Fruit fly (Drosophila melanogaster) whole organism, embryonic: ENCODE data around the gene Tep4.

Experiments
- CG10321 ChIP-seq: fragments of 200-800 bp; sonication (Bioruptor generic); IDR thresholded peaks from 2 replicates; pipeline ENCODE4 v1.3.6; 2022; ENCODE audit warnings: missing biosample characterization, missing genetic modification characterization
- CG11085 ChIP-seq: fragments of 200-800 bp; sonication (Bioruptor generic); IDR thresholded peaks from 2 replicates; pipeline ENCODE4 v1.3.6; 2022; ENCODE audit warnings: missing biosample characterization, missing genetic modification characterization
- CG12659 ChIP-seq: fragments of 200-800 bp; sonication (Bioruptor generic); optimal IDR thresholded peaks from 3 replicates; lab custom pipeline; 2017; ENCODE audit warnings: mild to moderate bottlenecking, missing biosample characterization, missing genetic modification reagents, missing genetic modification characterization
- CG18011 ChIP-seq: fragments of 200-800 bp; sonication (Bioruptor generic); optimal IDR thresholded peaks from 2 replicates; lab custom pipeline; 2017; ENCODE audit warnings: missing biosample characterization, missing genetic modification characterization, mild to moderate bottlenecking, moderate library complexity, missing genotype
- CG2889 ChIP-seq: fragments of 200-800 bp; sonication (Bioruptor generic); IDR thresholded peaks from 3 replicates; pipeline ENCODE4 v1.3.6; 2022; ENCODE audit warnings: missing biosample characterization, missing genetic modification characterization
- CG3163 ChIP-seq: fragments of 200-800 bp; sonication (Bioruptor generic); optimal IDR thresholded peaks from 3 replicates; lab custom pipeline; 2016; ENCODE audit warnings: missing biosample characterization, missing genetic modification characterization
- CG4707 ChIP-seq: fragments of 200-800 bp; sonication (Bioruptor generic); optimal IDR thresholded peaks from 2 replicates; lab custom pipeline; 2018; ENCODE audit warnings: missing biosample characterization, mild to moderate bottlenecking, missing genetic modification characterization, moderate library complexity
- CG5245 ChIP-seq: fragments of 200-800 bp; sonication (Bioruptor generic); optimal IDR thresholded peaks from 3 replicates; lab custom pipeline; 2016; ENCODE audit warnings: missing biosample characterization, missing genetic modification characterization
- CG5953 ChIP-seq: fragments of 200-800 bp; sonication (Bioruptor generic); IDR thresholded peaks from 2 replicates; pipeline ENCODE4 v1.3.6; 2022; ENCODE audit warnings: missing biosample characterization, missing genetic modification characterization
- CG6813 ChIP-seq: fragments of 200-800 bp; sonication (Bioruptor generic); optimal IDR thresholded peaks from 2 replicates; lab custom pipeline; 2017; ENCODE audit warnings: missing biosample characterization, missing genetic modification characterization, mild to moderate bottlenecking, moderate library complexity, missing genetic modification reagents
- CG7556 ChIP-seq: fragments of 200-800 bp; sonication (Bioruptor generic); optimal IDR thresholded peaks from 2 replicates; lab custom pipeline; 2017; ENCODE audit warnings: missing biosample characterization, mild to moderate bottlenecking, missing genetic modification characterization
- CG7786 ChIP-seq: fragments of 200-800 bp; sonication (Bioruptor generic); optimal IDR thresholded peaks from 2 replicates; lab custom pipeline; 2016; ENCODE audit warnings: missing biosample characterization, missing genetic modification characterization
- CG9437 ChIP-seq: fragments of 200-800 bp; sonication (Bioruptor generic); optimal IDR thresholded peaks from 2 replicates; lab custom pipeline; 2018; ENCODE audit warnings: missing biosample characterization, mild to moderate bottlenecking, missing genetic modification characterization
- CG9609 ChIP-seq: fragments of 200-800 bp; sonication (Bioruptor generic); optimal IDR thresholded peaks from 3 replicates; lab custom pipeline; 2016; ENCODE audit warnings: missing biosample characterization, missing genetic modification characterization
- CHES-1-like ChIP-seq: fragments of 200-800 bp; sonication (Bioruptor generic); optimal IDR thresholded peaks from 2 replicates; lab custom pipeline; 2016; ENCODE audit warnings: missing biosample characterization, missing genetic modification characterization
- Chrac-16 ChIP-seq: fragments of 200-800 bp; sonication (Bioruptor generic); optimal IDR thresholded peaks from 3 replicates; lab custom pipeline; 2016; ENCODE audit warnings: missing biosample characterization, missing genetic modification characterization
- Dbx ChIP-seq: fragments of 200-800 bp; sonication (Bioruptor generic); IDR thresholded peaks from 3 replicates; pipeline ENCODE4 v1.3.6; 2022; ENCODE audit warnings: missing biosample characterization, missing genetic modification characterization
- Deaf1 ChIP-seq: fragments of 200-800 bp; optimal IDR thresholded peaks from 3 replicates; lab custom pipeline; 2019; ENCODE audit warnings: missing biosample characterization, mild to moderate bottlenecking, missing genetic modification characterization, moderate library complexity
- Dip3 ChIP-seq: fragments of 200-800 bp; sonication (Bioruptor generic); optimal IDR thresholded peaks from 3 replicates; lab custom pipeline; 2016; ENCODE audit warnings: missing biosample characterization, missing genetic modification characterization
- E2f2 ChIP-seq: fragments of 200-800 bp; sonication (Bioruptor generic); IDR thresholded peaks from 2 replicates; pipeline ENCODE4 v1.3.6; 2022; ENCODE audit warnings: missing biosample characterization, missing genetic modification characterization
- Eip74EF ChIP-seq, 2 experiments: fragments of 200-800 bp in 1 of 2; fragments of >200 bp in 1 of 2; sonication (Bioruptor generic) in 1 of 2; optimal IDR thresholded peaks; 2 replicates each; lab custom pipeline; 2017 to 2019; ENCODE audit warnings: missing biosample characterization in 2 of 2, missing genetic modification characterization in 2 of 2, mild to moderate bottlenecking in 1 of 2, moderate library complexity in 1 of 2
- Ets65A ChIP-seq: fragments of 200-800 bp; sonication (Bioruptor generic); peaks from one replicate; lab custom pipeline; 2016; ENCODE audit warnings: missing biosample characterization, missing genetic modification characterization
- H15 ChIP-seq: fragments of 200-800 bp; sonication (Bioruptor generic); IDR thresholded peaks from 3 replicates; pipeline ENCODE4 v1.3.6; 2022; ENCODE audit warnings: missing biosample characterization, missing genetic modification characterization
- HHEX ChIP-seq: fragments of 200-800 bp; sonication (Bioruptor generic); optimal IDR thresholded peaks from 3 replicates; lab custom pipeline; 2017; ENCODE audit warnings: missing biosample characterization, mild to moderate bottlenecking, missing genetic modification characterization, missing genetic modification reagents
- HLH4C ChIP-seq: fragments of 200-800 bp; sonication (Bioruptor generic); IDR thresholded peaks from 3 replicates; pipeline ENCODE4 v1.3.6; 2022; ENCODE audit warnings: missing biosample characterization, missing genetic modification characterization; ENCODE audit not compliant: partially characterized antibody
- Hmx ChIP-seq: fragments of 200-800 bp; sonication (Bioruptor generic); optimal IDR thresholded peaks from 2 replicates; lab custom pipeline; 2016; ENCODE audit warnings: missing biosample characterization, missing genetic modification characterization
- Hr78 ChIP-seq, 2 experiments: fragments of 200-800 bp in 1 of 2; fragments of >200 bp in 1 of 2; sonication (Bioruptor generic) in 1 of 2; optimal IDR thresholded peaks; 2 replicates each; lab custom pipeline; 2017 to 2019; ENCODE audit warnings: missing biosample characterization in 2 of 2, missing genetic modification characterization in 2 of 2, mild to moderate bottlenecking in 1 of 2, moderate library complexity in 1 of 2
- Lpt ChIP-seq: fragments of >200 bp; optimal IDR thresholded peaks from 2 replicates; lab custom pipeline; 2018; ENCODE audit warnings: missing biosample characterization, missing genetic modification characterization
- NFAT ChIP-seq: fragments of 200-800 bp; sonication (Bioruptor generic); IDR thresholded peaks from 2 replicates; pipeline ENCODE4 v1.3.6; 2022; ENCODE audit warnings: missing biosample characterization, missing genetic modification characterization
- Nf-YA ChIP-seq: fragments of 200-800 bp; sonication (Bioruptor generic); IDR thresholded peaks from 2 replicates; pipeline ENCODE4 v1.3.6; 2022; ENCODE audit warnings: missing biosample characterization, missing genetic modification characterization
- Nf-YB ChIP-seq: fragments of 200-800 bp; sonication (Bioruptor generic); optimal IDR thresholded peaks from 3 replicates; lab custom pipeline; 2019; ENCODE audit warnings: missing biosample characterization, mild to moderate bottlenecking, missing genetic modification characterization, moderate library complexity
- Poxn ChIP-seq: fragments of 200-800 bp; sonication (Bioruptor generic); IDR thresholded peaks from 2 replicates; pipeline ENCODE4 v1.3.6; 2022; ENCODE audit warnings: missing biosample characterization, missing genetic modification characterization
- crol ChIP-seq: fragments of 200-800 bp; sonication (Bioruptor generic); IDR thresholded peaks from 2 replicates; pipeline ENCODE4 v1.3.6; 2022; ENCODE audit warnings: missing biosample characterization, missing genetic modification characterization
- crp ChIP-seq, 2 experiments: fragments of 200-800 bp; sonication (Bioruptor generic); optimal IDR thresholded peaks; 2 replicates in 1 of 2; 3 replicates in 1 of 2; lab custom pipeline; 2017; ENCODE audit warnings: missing biosample characterization in 2 of 2, missing genetic modification characterization in 2 of 2, mild to moderate bottlenecking in 1 of 2, moderate library complexity in 1 of 2
- da ChIP-seq: fragments of 200-800 bp; sonication (Bioruptor generic); optimal IDR thresholded peaks from 2 replicates; lab custom pipeline; 2016; ENCODE audit warnings: missing biosample characterization, missing genetic modification characterization
- gsb-n ChIP-seq: fragments of 200-800 bp; sonication (Bioruptor generic); optimal IDR thresholded peaks from 3 replicates; lab custom pipeline; 2018; ENCODE audit warnings: missing biosample characterization, mild to moderate bottlenecking, missing genetic modification characterization
- gt ChIP-seq: fragments of 200-800 bp; sonication (Bioruptor generic); IDR thresholded peaks from 2 replicates; pipeline ENCODE4 v1.3.6; 2022; ENCODE audit warnings: missing biosample characterization, missing genetic modification characterization
- hth ChIP-seq: fragments of >200 bp; optimal IDR thresholded peaks from 2 replicates; lab custom pipeline; 2017; ENCODE audit warnings: inconsistent platforms
- jing ChIP-seq: fragments of 200-800 bp; sonication (Bioruptor generic); optimal IDR thresholded peaks from 2 replicates; lab custom pipeline; 2018; ENCODE audit warnings: missing biosample characterization, mild to moderate bottlenecking, missing genetic modification characterization
- kay ChIP-seq: fragments of 200-800 bp; sonication (Bioruptor generic); optimal IDR thresholded peaks from 2 replicates; lab custom pipeline; 2016; ENCODE audit warnings: missing biosample characterization, missing genetic modification characterization
- lab ChIP-seq: fragments of 200-800 bp; sonication (Bioruptor generic); optimal IDR thresholded peaks from 3 replicates; lab custom pipeline; 2017; ENCODE audit warnings: missing biosample characterization, missing genetic modification characterization, mild to moderate bottlenecking, moderate library complexity, missing genetic modification reagents
- nau ChIP-seq: fragments of 200-800 bp; sonication (Bioruptor generic); optimal IDR thresholded peaks from 3 replicates; lab custom pipeline; 2017; ENCODE audit warnings: missing biosample characterization, mild to moderate bottlenecking, missing genetic modification characterization, missing genetic modification reagents
- org-1 ChIP-seq: fragments of 200-800 bp; sonication (Bioruptor generic); optimal IDR thresholded peaks from 2 replicates; lab custom pipeline; 2017; ENCODE audit warnings: missing biosample characterization, missing genetic modification characterization
- psq ChIP-seq: fragments of 200-800 bp; sonication (Bioruptor generic); optimal IDR thresholded peaks from 2 replicates; lab custom pipeline; 2017; ENCODE audit warnings: missing biosample characterization, missing genetic modification characterization
- slbo ChIP-seq: fragments of 200-800 bp; sonication (Bioruptor generic); IDR thresholded peaks from 2 replicates; pipeline ENCODE4 v1.3.6; 2022; ENCODE audit warnings: missing biosample characterization, missing genetic modification characterization
- slp2 ChIP-seq: fragments of 200-800 bp; sonication (Bioruptor generic); optimal IDR thresholded peaks from 2 replicates; lab custom pipeline; 2016; ENCODE audit warnings: missing biosample characterization, missing genetic modification characterization
- sqz ChIP-seq: fragments of 200-800 bp; sonication (Bioruptor generic); optimal IDR thresholded peaks from 3 replicates; lab custom pipeline; 2018; ENCODE audit warnings: missing biosample characterization, mild to moderate bottlenecking, missing genetic modification characterization
- ttk ChIP-seq: fragments of 200-800 bp; sonication (Bioruptor generic); IDR thresholded peaks from 2 replicates; pipeline ENCODE4 v2.1.2; 2022; ENCODE audit warnings: missing biosample characterization, missing genetic modification characterization
- wdn ChIP-seq: fragments of 200-800 bp; sonication (Bioruptor generic); IDR thresholded peaks from 2 replicates; pipeline ENCODE4 v1.3.6; 2022; ENCODE audit warnings: missing biosample characterization, missing genetic modification characterization

Gene Tep4

dm6 chr2L:19546869-19547710 is 1.2 kb upstream of the Tep4 start, which contains the start of gene CG10337 (continued):
- TF ChIP-seq Nf-YB (GFP tag; lab: Kevin White, UChicago) (peak; percentile 42), Hr78 (GFP tag; optimal IDR thresholded peaks at IDR 0.05; lab: Kevin White, UChicago) (no peak), Hmx (GFP tag; lab: Kevin White, UChicago) (no peak), CG3163 (no peak), CG10321 (GFP tag; lab: Robert Waterston, UW) (no peak), Eip74EF (GFP tag; optimal IDR thresholded peaks at IDR 0.05; lab: Kevin White, UChicago) (peak in 1 of 2 experiments; percentile 27), crp (GFP tag; optimal IDR thresholded peaks at IDR 0.05; lab: Kevin White, UChicago) (peak in 1 of 2 experiments; percentile 57), CG6813 (GFP tag; lab: Kevin White, UChicago) (peak; percentile 42), CG4707 (peak; percentile 12), jing (GFP tag; lab: Kevin White, UChicago) (no peak), sqz (GFP tag; lab: Kevin White, UChicago) (peak; percentile 35), slbo (GFP tag; lab: Robert Waterston, UW) (peak; percentile 29; the same call in 1 of the 2 replicates), NFAT (no peak), gt (no peak), H15 (no peak), Dip3 (GFP tag; lab: Kevin White, UChicago) (no peak), Poxn (GFP tag; lab: Robert Waterston, UW) (no peak), CG11085 (GFP tag; lab: Robert Waterston, UW) (0 out of 2 replicates have a peak, but pooled peaks have one; percentile 26), psq (peak; percentile 86), CG18011 (GFP tag; lab: Kevin White, UChicago) (peak; percentile 23), HHEX (GFP tag; lab: Kevin White, UChicago) (peak; percentile 40), nau (GFP tag; lab: Kevin White, UChicago) (peak; percentile 61), CG5245 (no peak), CG7556 (peak; percentile 70), CG5953 (GFP tag; lab: Robert Waterston, UW) (no peak), Lpt (GFP tag; lab: Kevin White, UChicago) (no peak), CG9609 (no peak), E2f2 (GFP tag; lab: Robert Waterston, UW) (peak; percentile 30; the same call in 1 of the 2 replicates), Chrac-16 (no peak), kay (peak; percentile 53), CG12659 (GFP tag; lab: Kevin White, UChicago) (peak; percentile 68), CG9437 (GFP tag; lab: Kevin White, UChicago) (peak; percentile 89), org-1 (GFP tag; lab: Kevin White, UChicago) (peak; percentile 72), CHES-1-like (GFP tag; lab: Kevin White, UChicago) (peak; percentile 21), Deaf1 (peak; percentile 68), gsb-n (tag; lab: Kevin White, UChicago) (no peak), HLH4C (GFP tag; lab: Robert Waterston, UW) (no peak), Dbx (peak; percentile 51; the same call in 1 of the 3 replicates), wdn (0 out of 2 replicates have a peak, but pooled peaks have one; percentile 39), CG7786 (GFP tag; lab: Kevin White, UChicago) (peak; percentile 44), ttk (no peak), Nf-YA (GFP tag; lab: Robert Waterston, UW) (0 out of 2 replicates have a peak, but pooled peaks have one; percentile 31), da (GFP tag; lab: Kevin White, UChicago) (no peak), crol (GFP tag; lab: Robert Waterston, UW) (no peak), lab (peak; percentile 86), Ets65A (GFP tag; lab: Kevin White, UChicago) (peak; percentile 25), hth (no peak), CG2889 (GFP tag; lab: Robert Waterston, UW) (no peak), slp2 (no peak)
